Fruit fly (Drosophila melanogaster) whole organism, wandering third instar larva: ENCODE measurements around the gene sinah.

ENCODE experiments used
- Dfd ChIP-seq: fragments of >200 bp; optimal IDR thresholded peaks from 2 replicates; lab custom pipeline; 2017; ENCODE audit warnings: missing biosample characterization, missing genetic modification characterization
- Dif ChIP-seq: fragments of 200-275, 200-300 bp; sonication (Bioruptor generic); optimal IDR thresholded peaks from 2 replicates; lab custom pipeline; 2018; ENCODE audit warnings: missing biosample characterization, missing genetic modification characterization; ENCODE audit not compliant: partially characterized antibody
- Hr78 ChIP-seq: fragments of >200 bp; optimal IDR thresholded peaks from 2 replicates; lab custom pipeline; 2017; ENCODE audit warnings: missing biosample characterization, missing genetic modification characterization
- Myc ChIP-seq: fragments of >200 bp; optimal IDR thresholded peaks from 2 replicates; lab custom pipeline; 2017
- N ChIP-seq: fragments of >200 bp; optimal IDR thresholded peaks from 2 replicates; lab custom pipeline; 2018; ENCODE audit warnings: missing biosample characterization, missing external identifiers, missing genetic modification characterization
- Sp1 ChIP-seq: fragments of 200-800 bp; sonication (Bioruptor generic); optimal IDR thresholded peaks from 3 replicates; lab custom pipeline; 2019; ENCODE audit warnings: missing biosample characterization, mild to moderate bottlenecking, missing genetic modification characterization, moderate library complexity
- dl ChIP-seq, 2 experiments: fragments of 175-275, 200-275 bp in 1 of 2; fragments of 200-275 bp in 1 of 2; sonication (Bioruptor generic); optimal IDR thresholded peaks; lab custom pipeline; 2018; ENCODE audit warnings: mild to moderate bottlenecking in 2 of 2, missing biosample characterization in 2 of 2, missing genetic modification characterization in 2 of 2, moderate library complexity in 2 of 2; ENCODE audit not compliant: partially characterized antibody in 2 of 2, insufficient read depth in 1 of 2
- fru ChIP-seq: fragments of 200-800 bp; sonication (Bioruptor generic); optimal IDR thresholded peaks from 3 replicates; lab custom pipeline; 2016; ENCODE audit warnings: missing biosample characterization, mild to moderate bottlenecking, missing genetic modification characterization
- jim ChIP-seq: fragments of 175-275, 200-325 bp; sonication (Bioruptor generic); optimal IDR thresholded peaks from 2 replicates; lab custom pipeline; 2016; ENCODE audit warnings: missing biosample characterization, mild to moderate bottlenecking, missing genetic modification characterization
- lola ChIP-seq: fragments of >200 bp; optimal IDR thresholded peaks from 2 replicates; lab custom pipeline; 2017; ENCODE audit warnings: missing biosample characterization, missing genetic modification characterization
- psq ChIP-seq: fragments of 200-800 bp; sonication (Bioruptor generic); optimal IDR thresholded peaks from 3 replicates; lab custom pipeline; 2017; ENCODE audit warnings: missing biosample characterization, mild to moderate bottlenecking, missing genetic modification characterization, moderate library complexity
- tai ChIP-seq: sonication (Bioruptor generic); optimal IDR thresholded peaks from 2 replicates; lab custom pipeline; 2016; ENCODE audit warnings: missing biosample characterization, missing genetic modification characterization
- usp ChIP-seq: fragments of >200 bp; optimal IDR thresholded peaks from 2 replicates; lab custom pipeline; 2017; ENCODE audit warnings: missing biosample characterization, missing genetic modification characterization

- TF ChIP-seq usp (GFP tag; lab: Kevin White, UChicago) (no peak), Sp1 (GFP tag; lab: Kevin White, UChicago) (no peak), fru (no peak), tai (no peak), lola (GFP tag; lab: Kevin White, UChicago) (no peak), dl (GFP tag; optimal IDR thresholded peaks at IDR 0.05; lab: Kevin White, UChicago; ENCODE audit: insufficient read depth in 1 of 2, partially characterized antibody in 2 of 2) (no peak), psq (GFP tag; lab: Kevin White, UChicago) (no peak), N (GFP tag; lab: Kevin White, UChicago) (no peak), Myc (lab: Kevin White, UChicago) (no peak), Dfd (GFP tag; lab: Kevin White, UChicago) (no peak), Hr78 (GFP tag; lab: Kevin White, UChicago) (no peak), Dif (no peak), jim (GFP tag; lab: Kevin White, UChicago) (no peak)
Measured at dm6 chr3L:16896408-16896807, 37.5 kb downstream of the sinah start.
